Fruit fly (Drosophila melanogaster): ENCODE data around the gene cd.

cd gene

dm6 chr3R:22669121-22669520, 25.6 kb upstream of the cd start:
- TF ChIP-seq Rel (GFP tag; optimal IDR thresholded peaks at IDR 0.05) (no peak), Rel (tag; optimal IDR thresholded peaks at IDR 0.05) (peak; percentile 70), Abd-B (GFP tag; optimal IDR thresholded peaks at IDR 0.05) (no peak)

- TF ChIP-seq Abd-B (GFP tag; optimal IDR thresholded peaks at IDR 0.05) (no peak), Rel (GFP tag; optimal IDR thresholded peaks at IDR 0.05) (no peak), Rel (tag; optimal IDR thresholded peaks at IDR 0.05) (peak; percentile 0), usp (GFP tag; optimal IDR thresholded peaks at IDR 0.05) (no peak)
Measured at dm6 chr3R:22669789-22670426, 24.9 kb upstream of the cd start.

- TF ChIP-seq lola (GFP tag; optimal IDR thresholded peaks at IDR 0.05): no peak
- TF ChIP-seq Dif (GFP tag; optimal IDR thresholded peaks at IDR 0.05; ENCODE audit: partially characterized antibody): no peak
- no peak for TF ChIP-seq h (GFP tag; optimal IDR thresholded peaks at IDR 0.05)
- TF ChIP-seq woc (GFP tag; optimal IDR thresholded peaks at IDR 0.05): no peak
- TF ChIP-seq CG32264 (GFP tag; optimal IDR thresholded peaks at IDR 0.05): no peak
- TF ChIP-seq GATAd (GFP tag; optimal IDR thresholded peaks at IDR 0.05): no peak
- no peak for TF ChIP-seq ey (GFP tag; optimal IDR thresholded peaks at IDR 0.05)
- no peak for TF ChIP-seq tai (GFP tag; optimal IDR thresholded peaks at IDR 0.05)
- TF ChIP-seq Vsx2 (GFP tag; optimal IDR thresholded peaks at IDR 0.05; ENCODE audit: partially characterized antibody): no peak
- no peak for TF ChIP-seq fru (GFP tag; optimal IDR thresholded peaks at IDR 0.05)
- no peak for TF ChIP-seq brk (GFP tag; optimal IDR thresholded peaks at IDR 0.05)
- no peak for TF ChIP-seq dsf (GFP tag; optimal IDR thresholded peaks at IDR 0.05; ENCODE audit: borderline replicate concordance)
- no peak for TF ChIP-seq sage (GFP tag; optimal IDR thresholded peaks at IDR 0.05)
- no peak for TF ChIP-seq usp (GFP tag; optimal IDR thresholded peaks at IDR 0.05)
- no peak for TF ChIP-seq Myc (optimal IDR thresholded peaks at IDR 0.05)
- no peak for TF ChIP-seq pan (optimal IDR thresholded peaks at IDR 0.05)
- TF ChIP-seq foxo (GFP tag; optimal IDR thresholded peaks at IDR 0.05): no peak
- no peak for TF ChIP-seq Dfd (GFP tag; optimal IDR thresholded peaks at IDR 0.05)
Measured at dm6 chr3R:22672695-22673346, 21.9 kb upstream of the cd start.

- TF ChIP-seq sage (GFP tag; optimal IDR thresholded peaks at IDR 0.05) (no peak), psq (GFP tag; optimal IDR thresholded peaks at IDR 0.05) (peak; percentile 60), dl (GFP tag; optimal IDR thresholded peaks at IDR 0.05; ENCODE audit: insufficient read depth in 1 of 2, partially characterized antibody in 2 of 2) (no peak), h (GFP tag; optimal IDR thresholded peaks at IDR 0.05) (peak; percentile 78), HLH106 (tag; optimal IDR thresholded peaks at IDR 0.05) (peak; percentile 73), Abd-B (GFP tag; optimal IDR thresholded peaks at IDR 0.05) (no peak), fru (GFP tag; optimal IDR thresholded peaks at IDR 0.05) (peak; percentile 83), Vsx2 (GFP tag; optimal IDR thresholded peaks at IDR 0.05; ENCODE audit: partially characterized antibody) (no peak), br (GFP tag; optimal IDR thresholded peaks at IDR 0.05) (peak; percentile 82), Rel (GFP tag; optimal IDR thresholded peaks at IDR 0.05) (no peak), Rel (tag; optimal IDR thresholded peaks at IDR 0.05) (no peak), N (GFP tag; optimal IDR thresholded peaks at IDR 0.05) (no peak), dsf (GFP tag; optimal IDR thresholded peaks at IDR 0.05; ENCODE audit: borderline replicate concordance) (no peak), CrebA (GFP tag; optimal IDR thresholded peaks at IDR 0.05; ENCODE audit: borderline replicate concordance) (no peak), sv (GFP tag; optimal IDR thresholded peaks at IDR 0.05) (peak; percentile 42), usp (GFP tag; optimal IDR thresholded peaks at IDR 0.05) (no peak), Hnf4 (GFP tag; optimal IDR thresholded peaks at IDR 0.05) (no peak), GATAd (GFP tag; optimal IDR thresholded peaks at IDR 0.05) (no peak), OdsH (GFP tag; optimal IDR thresholded peaks at IDR 0.05) (peak; percentile 70), foxo (GFP tag; optimal IDR thresholded peaks at IDR 0.05) (peak in 1 of 2 experiments; percentile 80), CG32264 (GFP tag; optimal IDR thresholded peaks at IDR 0.05) (peak; percentile 7), jim (GFP tag; optimal IDR thresholded peaks at IDR 0.05) (no peak), ey (GFP tag; optimal IDR thresholded peaks at IDR 0.05) (peak; percentile 67), Mio (GFP tag; optimal IDR thresholded peaks at IDR 0.05) (no peak), lola (GFP tag; optimal IDR thresholded peaks at IDR 0.05) (no peak), dmrt93B (GFP tag; optimal IDR thresholded peaks at IDR 0.05) (peak; percentile 56), Sp1 (GFP tag; optimal IDR thresholded peaks at IDR 0.05) (peak; percentile 74), CG9705 (GFP tag; optimal IDR thresholded peaks at IDR 0.05) (peak; percentile 37), Hr78 (GFP tag; optimal IDR thresholded peaks at IDR 0.05) (no peak), Dif (GFP tag; optimal IDR thresholded peaks at IDR 0.05; ENCODE audit: partially characterized antibody) (no peak), pan (optimal IDR thresholded peaks at IDR 0.05) (no peak), rgr (GFP tag; optimal IDR thresholded peaks at IDR 0.05) (peak; percentile 56), woc (GFP tag; optimal IDR thresholded peaks at IDR 0.05) (peak; percentile 80), Jra (GFP tag; optimal IDR thresholded peaks at IDR 0.05) (no peak), Hr83 (GFP tag; optimal IDR thresholded peaks at IDR 0.05; ENCODE audit: poor library complexity, severe bottlenecking) (no peak), Dfd (GFP tag; optimal IDR thresholded peaks at IDR 0.05) (no peak), brk (GFP tag; optimal IDR thresholded peaks at IDR 0.05) (no peak), tai (GFP tag; optimal IDR thresholded peaks at IDR 0.05) (no peak), Myc (optimal IDR thresholded peaks at IDR 0.05) (no peak)
Measured at dm6 chr3R:22673528-22673959, 21.2 kb upstream of the cd start.
